Worm (Caenorhabditis elegans): ENCODE data around the gene srw-6.

- TF ChIP-seq mls-2 (tag; optimal IDR thresholded peaks at IDR 0.05) (no peak), sptf-1 (tag; optimal IDR thresholded peaks at IDR 0.05) (no peak), snpc-4 (tag; optimal IDR thresholded peaks at IDR 0.05) (no peak), bed-3 (GFP tag; optimal IDR thresholded peaks at IDR 0.05) (no peak), elt-3 (tag; optimal IDR thresholded peaks at IDR 0.05) (no peak), mab-5 (tag; optimal IDR thresholded peaks at IDR 0.05) (no peak), mep-1 (tag; optimal IDR thresholded peaks at IDR 0.05) (no peak), ces-1 (GFP tag; optimal IDR thresholded peaks at IDR 0.05) (no peak), lin-13 (tag; optimal IDR thresholded peaks at IDR 0.05) (no peak), elt-1 (tag; optimal IDR thresholded peaks at IDR 0.05; ENCODE audit: borderline replicate concordance, insufficient read depth) (no peak), unc-62 (GFP tag; optimal IDR thresholded peaks at IDR 0.05) (no peak)
Observed at ce11 chrV:3771437-3772256, 36.8 kb upstream of the srw-6 start, which contains the start of the genes R08E5.1 and rips-1.
